Fruit fly (Drosophila melanogaster) ovary, adult (tissue): Measurements from ENCODE around the gene Tengl3.

ENCODE experiments used
- CG17801 ChIP-seq: fragments of 200-800 bp; optimal IDR thresholded peaks from 2 replicates; lab custom pipeline; 2019; ENCODE audit warnings: missing biosample characterization, mild to moderate bottlenecking, missing genetic modification characterization, moderate library complexity; ENCODE audit not compliant: partially characterized antibody

Gene Tengl3

dm6 chr2L:2228179-2228849, 9.7 kb downstream of the Tengl3 start:
- TF ChIP-seq CG17801 (GFP tag; lab: Kevin White, UChicago), result no peak

DNA sequence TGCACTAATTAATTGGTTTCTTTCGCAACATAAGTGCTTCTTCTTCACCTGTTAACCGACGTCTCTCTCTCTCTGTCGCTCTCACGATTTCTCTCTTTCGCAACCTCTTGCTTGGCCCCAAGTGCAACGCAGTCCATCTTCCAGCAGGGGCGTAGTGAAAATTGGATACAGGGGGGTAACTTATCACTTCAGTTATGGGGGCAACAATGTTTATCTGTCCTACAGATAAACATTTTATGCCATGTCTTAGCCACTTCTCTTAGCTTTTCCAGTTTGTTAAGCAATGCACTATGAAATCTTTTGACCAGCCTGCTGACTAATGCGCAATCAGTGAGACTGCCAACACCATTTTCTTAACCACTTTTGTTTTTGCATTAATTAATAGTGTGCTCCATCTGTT, 10.7 kb downstream of the Tengl3 start:
- TF ChIP-seq CG17801 (GFP tag; lab: Kevin White, UChicago), result peak; percentile 35

DNA sequence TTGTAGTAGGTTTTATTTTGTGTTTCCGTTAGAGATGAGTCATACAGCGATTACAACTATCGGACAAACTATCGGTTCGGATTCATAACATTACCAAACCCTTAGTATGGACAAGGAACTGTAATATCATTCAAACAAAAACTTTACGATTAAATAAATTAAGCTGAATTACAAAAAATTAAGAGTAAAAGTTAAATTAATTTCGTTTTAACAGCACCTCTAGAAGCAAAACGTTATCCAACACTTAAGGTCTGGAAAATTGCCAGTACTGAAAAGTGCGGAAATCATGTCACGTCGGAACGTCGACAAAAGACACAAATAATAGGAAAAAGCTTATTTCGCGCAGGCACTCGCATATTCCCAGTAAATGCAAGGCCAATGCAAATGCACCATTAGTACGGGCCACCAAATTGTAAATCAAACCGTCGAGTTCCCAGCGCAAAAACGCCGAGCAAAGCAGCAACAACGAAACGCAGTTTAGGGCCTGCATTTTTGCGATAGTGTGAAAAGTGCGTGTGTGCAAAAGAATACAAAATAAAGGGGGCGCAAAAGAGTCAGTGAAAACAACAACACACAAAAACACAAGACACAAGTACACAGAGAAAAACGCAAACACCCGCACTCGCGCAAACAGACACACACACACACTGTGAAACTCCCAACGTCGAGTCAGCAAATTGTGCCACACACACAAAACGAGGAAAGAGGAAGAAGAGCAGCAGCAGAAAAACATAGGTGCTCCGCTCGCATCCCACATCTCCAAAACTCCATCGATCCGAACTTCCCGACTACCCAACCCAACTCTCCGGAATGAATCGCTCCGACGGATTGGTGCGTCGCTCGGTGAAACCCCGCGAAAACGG, 11.6 kb downstream of the Tengl3 start, which contains the start of the genes CG15387 and sau:
CG15387 (minus strand) TSS at position 36 of the 863 bp plus-strand sequence.
sau (plus strand) TSS at position 84 of the 863 bp plus-strand sequence.
- TF ChIP-seq CG17801 (GFP tag; lab: Kevin White, UChicago), result peak; percentile 86

DNA sequence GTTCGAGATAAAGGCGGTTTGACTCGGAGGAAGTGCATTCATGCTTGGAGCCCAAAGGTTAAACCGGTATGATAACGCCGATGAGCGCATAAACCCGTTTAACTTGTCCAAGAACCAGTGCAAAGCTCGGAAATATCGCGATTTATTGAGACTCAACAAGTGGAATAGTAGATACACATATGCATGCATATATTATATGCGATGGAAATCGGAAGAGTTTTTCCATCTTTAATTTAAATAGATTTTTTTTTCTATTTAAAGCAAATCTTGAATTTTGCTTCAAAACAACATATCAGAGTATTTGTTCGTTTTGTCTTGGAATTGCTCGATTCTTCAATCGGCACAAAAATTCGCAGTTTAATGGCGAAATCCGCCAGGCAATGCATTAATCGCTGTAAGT, 15.7 kb downstream of the Tengl3 start:
- TF ChIP-seq CG17801 (GFP tag; lab: Kevin White, UChicago), result no peak

DNA sequence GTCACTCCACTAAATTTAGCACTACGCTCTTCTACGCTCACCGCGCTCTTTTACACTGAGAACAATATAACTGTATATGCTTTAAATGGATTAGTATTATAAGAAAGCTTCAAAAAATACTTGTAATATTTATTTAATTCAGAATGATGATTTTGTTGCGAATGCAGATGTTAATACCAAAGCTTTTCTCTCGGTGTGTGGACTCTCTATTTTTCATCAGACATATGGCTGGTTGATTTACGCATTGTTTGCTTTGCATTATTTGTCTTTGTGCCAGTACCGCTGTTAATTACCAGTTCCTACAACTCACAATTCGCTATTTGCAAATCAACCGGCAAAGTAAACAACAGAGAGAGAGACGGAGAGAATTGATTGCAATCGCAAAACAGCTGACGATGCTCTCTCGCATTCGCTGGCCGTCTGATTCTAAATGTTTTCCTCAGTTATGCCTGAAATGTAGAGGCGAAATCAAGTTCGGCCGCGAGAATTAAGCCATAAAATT, 16.4 kb downstream of the Tengl3 start:
- peak; percentile 99 for TF ChIP-seq CG17801 (GFP tag; lab: Kevin White, UChicago)

DNA sequence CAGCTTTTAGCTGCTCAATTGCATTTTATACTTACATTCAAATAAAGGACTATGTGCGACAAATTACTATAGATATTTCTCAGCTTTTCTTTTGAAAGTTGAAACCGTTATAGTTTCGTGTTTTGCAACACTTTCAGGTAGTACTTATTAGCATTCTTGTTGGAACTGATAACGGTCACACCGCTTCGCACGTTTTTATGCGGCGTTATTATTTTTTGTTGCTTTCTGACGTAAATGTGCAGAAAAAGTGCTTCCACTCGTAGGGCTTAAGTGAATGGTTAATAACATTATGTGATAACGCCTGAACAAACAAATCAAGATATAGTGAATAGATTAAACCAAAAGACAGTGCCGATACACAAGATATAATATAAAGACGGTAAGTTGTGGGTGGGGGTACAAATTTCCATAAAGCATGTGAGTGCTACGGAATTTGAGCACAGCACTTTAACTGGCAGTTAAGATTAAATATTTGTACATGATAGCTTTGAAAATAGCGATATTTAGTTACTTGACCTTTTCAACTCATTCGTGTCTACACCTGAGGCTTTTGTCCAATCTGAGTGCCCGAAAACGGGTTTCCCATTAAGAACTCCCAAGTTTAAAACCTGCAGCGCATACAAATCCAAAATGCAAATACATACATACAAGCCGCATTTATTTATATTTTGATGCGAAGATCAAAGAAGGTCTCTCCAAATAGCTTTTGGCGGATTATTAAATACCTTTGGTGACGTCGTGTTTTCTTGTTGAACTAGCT, 17.3 kb downstream of the Tengl3 start, which contains the start of gene papi:
papi (plus strand) TSS at position 176 of the 760 bp plus-strand sequence.
- no peak for TF ChIP-seq CG17801 (GFP tag; lab: Kevin White, UChicago)

dm6 chr2L:2217067-2217684, 20.9 kb downstream of the Tengl3 start, which contains the start of the genes CG15386, CG42371 and mio:
TSS of gene CG15386 (minus strand) at chr2L:2217246.
TSS of gene CG42371 (minus strand) at chr2L:2217246.
TSS of gene mio (plus strand) at chr2L:2217290.
- TF ChIP-seq CG17801 (GFP tag; lab: Kevin White, UChicago), result peak; percentile 60

- no peak for TF ChIP-seq CG17801 (GFP tag; lab: Kevin White, UChicago)
Observed at dm6 chr2L:2216065-2216464, 22.0 kb downstream of the Tengl3 start, which contains the start of gene daed. TSS of gene daed (minus strand) at chr2L:2216311.

dm6 chr2L:2214004-2214403, 24.0 kb downstream of the Tengl3 start, which contains the start of the genes Uch and CG34174:
TSS of gene Uch (minus strand) at chr2L:2214211.
TSS of gene CG34174 (plus strand) at chr2L:2214266.
- peak; percentile 43 for TF ChIP-seq CG17801 (GFP tag; lab: Kevin White, UChicago)

DNA sequence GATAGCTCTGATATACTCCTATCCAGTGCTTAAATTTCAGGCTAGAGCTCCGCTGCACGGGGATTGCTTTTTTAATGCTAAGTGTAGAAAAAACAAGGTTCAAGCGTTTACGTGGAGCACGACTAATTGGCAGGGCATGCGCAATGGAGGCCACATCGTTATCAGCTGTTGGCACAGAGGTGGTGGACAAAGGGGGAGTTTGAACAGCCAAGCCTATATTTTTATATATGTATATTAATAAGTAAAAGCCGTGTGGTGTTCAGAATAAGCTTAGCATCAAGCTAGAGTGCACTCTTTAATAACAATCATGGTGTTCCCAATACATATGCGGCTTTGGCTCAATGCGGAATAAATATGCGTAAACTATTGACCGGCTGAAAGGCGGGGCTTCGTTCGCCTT, 25.6 kb downstream of the Tengl3 start, which contains the start of gene CG15385:
CG15385 (minus strand) TSS at position 94 of the 400 bp plus-strand sequence.
- TF ChIP-seq CG17801 (GFP tag; lab: Kevin White, UChicago), result no peak

dm6 chr2L:2209002-2209401, 29.0 kb downstream of the Tengl3 start, which contains the start of gene CG33124:
TSS of gene CG33124 (minus strand) at chr2L:2209102.
- TF ChIP-seq CG17801 (GFP tag; lab: Kevin White, UChicago), result no peak

- no peak for TF ChIP-seq CG17801 (GFP tag; lab: Kevin White, UChicago)
Observed at dm6 chr2L:2206066-2206465, 32.0 kb downstream of the Tengl3 start, which contains the start of gene CG31668. TSS of gene CG31668 (minus strand) at chr2L:2206166.
